Fruit fly (Drosophila melanogaster) whole organism, wandering third instar larva: ENCODE data around the gene CG34281.
A peak's percentile ranks its signal among the peaks of the same experiment; 100 is the strongest.

ENCODE experiments used
- Abd-B ChIP-seq: fragments of >200 bp; optimal IDR thresholded peaks from 2 replicates; lab custom pipeline; 2017; ENCODE audit warnings: missing biosample characterization, missing genetic modification characterization
- CG32264 ChIP-seq: fragments of 200-800 bp; sonication (Bioruptor generic); optimal IDR thresholded peaks from 2 replicates; lab custom pipeline; 2016; ENCODE audit warnings: missing biosample characterization, missing genetic modification characterization
- CG9705 ChIP-seq: fragments of 200-800 bp; sonication (Bioruptor generic); optimal IDR thresholded peaks from 2 replicates; lab custom pipeline; 2018; ENCODE audit warnings: missing biosample characterization, mild to moderate bottlenecking, missing genetic modification characterization
- CrebA ChIP-seq: fragments of 200-800 bp; sonication (Bioruptor generic); optimal IDR thresholded peaks from 2 replicates; lab custom pipeline; 2016; ENCODE audit warnings: missing biosample characterization, mild to moderate bottlenecking, missing genetic modification characterization, borderline replicate concordance
- Dfd ChIP-seq: fragments of >200 bp; optimal IDR thresholded peaks from 2 replicates; lab custom pipeline; 2017; ENCODE audit warnings: missing biosample characterization, missing genetic modification characterization
- Dif ChIP-seq: fragments of 200-275, 200-300 bp; sonication (Bioruptor generic); optimal IDR thresholded peaks from 2 replicates; lab custom pipeline; 2018; ENCODE audit warnings: missing biosample characterization, missing genetic modification characterization; ENCODE audit not compliant: partially characterized antibody
- GATAd ChIP-seq: sonication (Bioruptor generic); optimal IDR thresholded peaks from 2 replicates; lab custom pipeline; 2016; ENCODE audit warnings: missing biosample characterization, missing genetic modification characterization
- HLH106 ChIP-seq: fragments of 200-800 bp; optimal IDR thresholded peaks from 3 replicates; lab custom pipeline; 2019; ENCODE audit warnings: missing biosample characterization, mild to moderate bottlenecking, missing genetic modification characterization, moderate library complexity
- Hnf4 ChIP-seq: fragments of 200-800 bp; sonication (Bioruptor generic); optimal IDR thresholded peaks from 2 replicates; lab custom pipeline; 2016; ENCODE audit warnings: missing biosample characterization, mild to moderate bottlenecking, missing genetic modification characterization
- Hr78 ChIP-seq: fragments of >200 bp; optimal IDR thresholded peaks from 2 replicates; lab custom pipeline; 2017; ENCODE audit warnings: missing biosample characterization, missing genetic modification characterization
- Hr83 ChIP-seq: fragments of 200-300 bp; sonication (Bioruptor generic); optimal IDR thresholded peaks from 2 replicates; lab custom pipeline; 2016; ENCODE audit warnings: missing biosample characterization, mild to moderate bottlenecking, missing genetic modification characterization, moderate library complexity; ENCODE audit not compliant: poor library complexity, severe bottlenecking
- Jra ChIP-seq: sonication (Bioruptor generic); optimal IDR thresholded peaks from 2 replicates; lab custom pipeline; 2016; ENCODE audit warnings: missing biosample characterization, missing genetic modification characterization
- Mio ChIP-seq: sonication (Bioruptor generic); optimal IDR thresholded peaks from 2 replicates; lab custom pipeline; 2016; ENCODE audit warnings: missing biosample characterization, missing genetic modification characterization
- Myc ChIP-seq: fragments of >200 bp; optimal IDR thresholded peaks from 2 replicates; lab custom pipeline; 2017
- N ChIP-seq: fragments of >200 bp; optimal IDR thresholded peaks from 2 replicates; lab custom pipeline; 2018; ENCODE audit warnings: missing biosample characterization, missing external identifiers, missing genetic modification characterization
- OdsH ChIP-seq: fragments of 200-800 bp; sonication (Bioruptor generic); optimal IDR thresholded peaks from 2 replicates; lab custom pipeline; 2016; ENCODE audit warnings: missing biosample characterization, mild to moderate bottlenecking, missing genetic modification characterization
- Rel ChIP-seq, 2 experiments: fragments of 200-800 bp; sonication (Bioruptor generic) in 1 of 2; optimal IDR thresholded peaks; 2 replicates in 1 of 2; 3 replicates in 1 of 2; lab custom pipeline; 2016 to 2019; ENCODE audit warnings: mild to moderate bottlenecking in 2 of 2, missing biosample characterization in 2 of 2, missing genetic modification characterization in 2 of 2, moderate library complexity in 1 of 2
- Sp1 ChIP-seq: fragments of 200-800 bp; sonication (Bioruptor generic); optimal IDR thresholded peaks from 3 replicates; lab custom pipeline; 2019; ENCODE audit warnings: missing biosample characterization, mild to moderate bottlenecking, missing genetic modification characterization, moderate library complexity
- Vsx2 ChIP-seq: fragments of 200-300, 225-300 bp; sonication (Bioruptor generic); optimal IDR thresholded peaks from 2 replicates; lab custom pipeline; 2018; ENCODE audit warnings: missing biosample characterization, missing genetic modification characterization; ENCODE audit not compliant: partially characterized antibody
- br ChIP-seq: fragments of 200-800 bp; sonication (Bioruptor generic); optimal IDR thresholded peaks from 2 replicates; lab custom pipeline; 2016; ENCODE audit warnings: missing biosample characterization, missing genetic modification characterization
- brk ChIP-seq: fragments of 200-800 bp; sonication (Bioruptor generic); optimal IDR thresholded peaks from 2 replicates; lab custom pipeline; 2016; ENCODE audit warnings: missing biosample characterization, mild to moderate bottlenecking, missing genetic modification characterization
- dmrt93B ChIP-seq: fragments of 200-800 bp; sonication (Bioruptor generic); optimal IDR thresholded peaks from 2 replicates; lab custom pipeline; 2018; ENCODE audit warnings: missing biosample characterization, mild to moderate bottlenecking, missing genetic modification characterization
- dsf ChIP-seq: sonication (Bioruptor generic); optimal IDR thresholded peaks from 2 replicates; lab custom pipeline; 2016; ENCODE audit warnings: missing biosample characterization, missing genetic modification characterization, borderline replicate concordance
- ey ChIP-seq: fragments of 200-800 bp; sonication (Bioruptor generic); optimal IDR thresholded peaks from 2 replicates; lab custom pipeline; 2016; ENCODE audit warnings: missing biosample characterization, missing genetic modification characterization
- foxo ChIP-seq, 2 experiments: fragments of 200-800 bp; sonication (Bioruptor generic); optimal IDR thresholded peaks; 2 replicates in 1 of 2; 3 replicates in 1 of 2; lab custom pipeline; 2016 to 2017; ENCODE audit warnings: missing biosample characterization in 2 of 2, missing genetic modification characterization in 2 of 2
- fru ChIP-seq: fragments of 200-800 bp; sonication (Bioruptor generic); optimal IDR thresholded peaks from 3 replicates; lab custom pipeline; 2016; ENCODE audit warnings: missing biosample characterization, mild to moderate bottlenecking, missing genetic modification characterization
- h ChIP-seq: fragments of 200-800 bp; sonication (Bioruptor generic); optimal IDR thresholded peaks from 3 replicates; lab custom pipeline; 2016; ENCODE audit warnings: missing biosample characterization, mild to moderate bottlenecking, missing genetic modification characterization
- jim ChIP-seq: fragments of 175-275, 200-325 bp; sonication (Bioruptor generic); optimal IDR thresholded peaks from 2 replicates; lab custom pipeline; 2016; ENCODE audit warnings: missing biosample characterization, mild to moderate bottlenecking, missing genetic modification characterization
- lola ChIP-seq: fragments of >200 bp; optimal IDR thresholded peaks from 2 replicates; lab custom pipeline; 2017; ENCODE audit warnings: missing biosample characterization, missing genetic modification characterization
- pan ChIP-seq: fragments of >200 bp; optimal IDR thresholded peaks from 2 replicates; lab custom pipeline; 2017
- psq ChIP-seq: fragments of 200-800 bp; sonication (Bioruptor generic); optimal IDR thresholded peaks from 3 replicates; lab custom pipeline; 2017; ENCODE audit warnings: missing biosample characterization, mild to moderate bottlenecking, missing genetic modification characterization, moderate library complexity
- rgr ChIP-seq: fragments of 200-800 bp; sonication (Bioruptor generic); optimal IDR thresholded peaks from 3 replicates; lab custom pipeline; 2016; ENCODE audit warnings: missing biosample characterization, mild to moderate bottlenecking, missing genetic modification characterization
- sage ChIP-seq: fragments of 200-800 bp; sonication (Bioruptor generic); optimal IDR thresholded peaks from 2 replicates; lab custom pipeline; 2016; ENCODE audit warnings: missing biosample characterization, mild to moderate bottlenecking, missing genetic modification characterization
- sv ChIP-seq: fragments of 200-800 bp; sonication (Bioruptor generic); optimal IDR thresholded peaks from 3 replicates; lab custom pipeline; 2016; ENCODE audit warnings: missing biosample characterization, missing genetic modification characterization
- tai ChIP-seq: sonication (Bioruptor generic); optimal IDR thresholded peaks from 2 replicates; lab custom pipeline; 2016; ENCODE audit warnings: missing biosample characterization, missing genetic modification characterization
- usp ChIP-seq: fragments of >200 bp; optimal IDR thresholded peaks from 2 replicates; lab custom pipeline; 2017; ENCODE audit warnings: missing biosample characterization, missing genetic modification characterization
- woc ChIP-seq: sonication (Bioruptor generic); optimal IDR thresholded peaks from 2 replicates; lab custom pipeline; 2016; ENCODE audit warnings: missing biosample characterization, mild to moderate bottlenecking, missing genetic modification characterization

Gene CG34281

DNA sequence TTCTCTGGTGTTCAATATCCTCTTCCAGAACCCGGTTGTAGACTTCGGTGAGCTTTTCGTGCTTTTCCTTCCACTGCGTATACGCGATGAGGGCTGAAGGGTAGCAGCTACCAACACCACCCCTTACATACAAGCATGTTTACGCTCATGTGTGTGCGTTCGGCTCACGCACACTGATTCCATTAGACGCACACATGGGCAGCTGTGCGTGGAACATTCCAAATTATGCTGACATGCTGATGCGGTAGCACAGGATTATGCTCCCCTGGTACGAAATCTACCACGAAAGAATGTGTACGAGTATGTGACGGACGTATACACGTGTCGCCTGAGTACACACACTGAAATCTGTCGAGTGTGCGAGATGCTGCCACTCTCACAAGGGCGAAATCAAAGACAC lies 9.0 kb upstream of the CG34281 start:
- TF ChIP-seq Hnf4 (GFP tag; lab: Kevin White, UChicago) (no peak), Abd-B (GFP tag; lab: Kevin White, UChicago) (no peak), Vsx2 (peak; percentile 80)
- TF ChIP-seq, all 38 proteins: peak for 1

DNA sequence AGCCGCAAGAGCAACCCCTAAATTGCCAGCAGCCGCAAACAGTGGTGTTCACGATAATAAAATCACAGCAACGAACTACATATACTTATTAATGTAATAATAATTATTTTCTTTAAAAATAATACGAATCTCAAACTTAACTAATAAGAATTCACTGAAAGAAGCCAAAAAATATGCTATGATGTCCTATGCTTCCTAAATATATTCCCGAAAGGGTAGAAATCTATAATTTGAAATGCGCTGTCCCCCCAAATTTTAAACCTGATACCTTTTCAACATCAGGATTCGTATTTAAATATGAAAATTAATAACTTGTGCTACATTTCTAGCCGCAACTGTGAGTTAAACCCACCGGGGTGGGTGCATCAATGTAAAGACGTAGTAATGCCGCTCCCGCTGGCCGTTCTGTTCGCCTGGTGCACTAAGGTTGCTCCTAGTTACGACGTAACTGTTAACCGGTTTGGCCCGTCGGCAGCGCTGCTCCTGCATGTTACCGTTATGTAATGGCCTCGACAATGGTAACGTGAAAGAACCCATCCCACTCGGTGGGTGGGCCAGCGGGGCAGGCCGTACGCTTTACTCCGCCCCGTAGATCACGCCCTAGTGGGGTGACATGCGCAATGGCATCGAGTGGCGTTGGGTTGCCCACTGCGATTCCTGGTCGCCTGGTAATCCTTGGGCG lies 8.3 kb upstream of the CG34281 start:
- TF ChIP-seq Dif (GFP tag; lab: Kevin White, UChicago) (peak; percentile 4), N (GFP tag; lab: Kevin White, UChicago) (no peak), jim (GFP tag; lab: Kevin White, UChicago) (no peak), Hr83 (GFP tag; lab: Kevin White, UChicago) (no peak), CrebA (GFP tag; lab: Kevin White, UChicago) (no peak), brk (GFP tag; lab: Kevin White, UChicago) (no peak), usp (no peak), Hr78 (GFP tag; lab: Kevin White, UChicago) (no peak), Sp1 (peak; percentile 78), OdsH (GFP tag; lab: Kevin White, UChicago) (peak; percentile 22), Rel (GFP tag; optimal IDR thresholded peaks at IDR 0.05; lab: Kevin White, UChicago) (no peak), Rel (tag; optimal IDR thresholded peaks at IDR 0.05; lab: Kevin White, UChicago) (peak; percentile 14), Jra (no peak), pan (lab: Kevin White, UChicago) (no peak), tai (GFP tag; lab: Kevin White, UChicago) (no peak), psq (GFP tag; lab: Kevin White, UChicago) (peak; percentile 57), CG9705 (GFP tag; lab: Kevin White, UChicago) (peak; percentile 26), br (GFP tag; lab: Kevin White, UChicago) (no peak), Abd-B (GFP tag; lab: Kevin White, UChicago) (no peak), woc (GFP tag; lab: Kevin White, UChicago) (peak; percentile 25), Dfd (GFP tag; lab: Kevin White, UChicago) (no peak), sv (GFP tag; lab: Kevin White, UChicago) (no peak), Hnf4 (GFP tag; lab: Kevin White, UChicago) (no peak), Vsx2 (no peak), Mio (GFP tag; lab: Kevin White, UChicago) (no peak), GATAd (GFP tag; lab: Kevin White, UChicago) (no peak), h (GFP tag; lab: Kevin White, UChicago) (peak; percentile 33), foxo (GFP tag; optimal IDR thresholded peaks at IDR 0.05; lab: Kevin White, UChicago) (peak in 1 of 2 experiments; percentile 37), CG32264 (GFP tag; lab: Kevin White, UChicago) (no peak), ey (no peak), dmrt93B (GFP tag; lab: Kevin White, UChicago) (peak; percentile 51), fru (GFP tag; lab: Kevin White, UChicago) (no peak), lola (GFP tag; lab: Kevin White, UChicago) (no peak), rgr (GFP tag; lab: Kevin White, UChicago) (peak; percentile 33), dsf (GFP tag; lab: Kevin White, UChicago) (no peak), HLH106 (tag; lab: Kevin White, UChicago) (peak; percentile 71), Myc (no peak)

DNA sequence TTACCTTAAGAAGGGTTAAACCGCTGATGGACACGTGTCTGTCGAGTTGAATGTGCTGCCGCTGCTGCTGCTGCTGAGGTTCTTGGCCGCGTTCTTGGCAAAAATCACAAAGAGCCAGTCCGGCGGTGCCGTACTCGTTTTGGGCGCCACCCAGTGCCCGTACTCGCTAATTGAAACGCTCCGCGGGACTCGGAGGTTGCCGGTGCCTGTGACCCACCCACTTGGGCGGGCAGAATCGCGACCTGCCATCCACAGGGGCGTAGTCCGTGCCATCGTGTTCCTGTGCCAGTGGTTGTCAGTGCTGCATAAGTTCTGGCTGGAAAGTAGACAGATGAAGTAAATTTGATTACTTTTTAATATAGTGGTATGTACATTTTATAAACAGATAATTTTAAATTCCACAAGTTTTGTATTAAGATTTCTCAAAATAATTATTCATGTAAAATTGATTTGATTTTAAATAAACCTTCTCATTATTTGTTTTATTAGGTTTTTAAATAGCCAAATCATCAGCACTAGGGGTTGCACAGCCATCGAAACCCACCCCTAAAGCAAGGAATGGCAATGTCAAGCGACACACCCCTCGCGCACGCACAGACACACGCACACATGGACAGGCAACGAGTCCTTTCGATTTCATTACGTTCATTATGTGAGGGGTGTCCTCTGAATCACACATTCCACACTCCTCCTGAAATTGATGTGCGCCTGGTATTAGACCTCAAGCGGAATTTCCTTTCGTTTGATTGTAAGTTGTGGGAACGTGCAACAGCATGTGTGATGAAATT lies 7.6 kb upstream of the CG34281 start:
- no peak for TF ChIP-seq GATAd (GFP tag; lab: Kevin White, UChicago)
- no peak for TF ChIP-seq Sp1
- no peak for TF ChIP-seq br (GFP tag; lab: Kevin White, UChicago)
- TF ChIP-seq foxo (GFP tag; optimal IDR thresholded peaks at IDR 0.05; lab: Kevin White, UChicago): no peak
- no peak for TF ChIP-seq Abd-B (GFP tag; lab: Kevin White, UChicago)
- peak; percentile 67 for TF ChIP-seq Myc
- no peak for TF ChIP-seq pan (lab: Kevin White, UChicago)
- no peak for TF ChIP-seq sage (GFP tag; lab: Kevin White, UChicago)
- no peak for TF ChIP-seq ey
- TF ChIP-seq Vsx2: peak; percentile 51
- TF ChIP-seq dmrt93B (GFP tag; lab: Kevin White, UChicago): no peak
- peak; percentile 1 for TF ChIP-seq HLH106 (tag; lab: Kevin White, UChicago)
- no peak for TF ChIP-seq usp
- no peak for TF ChIP-seq Jra
- TF ChIP-seq fru (GFP tag; lab: Kevin White, UChicago): no peak
- no peak for TF ChIP-seq tai (GFP tag; lab: Kevin White, UChicago)
- no peak for TF ChIP-seq sv (GFP tag; lab: Kevin White, UChicago)
- no peak for TF ChIP-seq Rel (GFP tag; optimal IDR thresholded peaks at IDR 0.05; lab: Kevin White, UChicago)
- TF ChIP-seq Rel (tag; optimal IDR thresholded peaks at IDR 0.05; lab: Kevin White, UChicago): no peak
- no peak for TF ChIP-seq dsf (GFP tag; lab: Kevin White, UChicago)
- no peak for TF ChIP-seq jim (GFP tag; lab: Kevin White, UChicago)
- TF ChIP-seq OdsH (GFP tag; lab: Kevin White, UChicago): no peak
- TF ChIP-seq Hr83 (GFP tag; lab: Kevin White, UChicago): no peak
- peak; percentile 46 for TF ChIP-seq woc (GFP tag; lab: Kevin White, UChicago)
- no peak for TF ChIP-seq Dfd (GFP tag; lab: Kevin White, UChicago)
